Worm (Caenorhabditis elegans) whole organism, late embryonic: Measurements from ENCODE around the gene mpst-1.

ENCODE experiments used
- ama-1 ChIP-seq: fragments of 150-350 bp; optimal IDR thresholded peaks from 2 replicates; lab custom pipeline; 2014
- ceh-30 ChIP-seq: fragments of 150-350 bp; optimal IDR thresholded peaks from 2 replicates; lab custom pipeline; 2014; ENCODE audit warnings: missing biosample characterization, missing genetic modification characterization
- ceh-6 ChIP-seq: fragments of 200-800 bp; sonication (Bioruptor generic); optimal IDR thresholded peaks from 2 replicates; lab custom pipeline; 2018; ENCODE audit warnings: mild to moderate bottlenecking, missing genetic modification characterization, missing compliant biosample characterization
- ceh-9 ChIP-seq: sonication (generic microtip); optimal IDR thresholded peaks from 2 replicates; lab custom pipeline; 2016; ENCODE audit warnings: mild to moderate bottlenecking, missing genetic modification characterization, inconsistent platforms, missing compliant biosample characterization
- ets-4 ChIP-seq: sonication (generic microtip); optimal IDR thresholded peaks from 2 replicates; lab custom pipeline; 2016; ENCODE audit warnings: missing genetic modification characterization, missing compliant biosample characterization
- fkh-10 ChIP-seq: fragments of 150-350 bp; optimal IDR thresholded peaks from 2 replicates; lab custom pipeline; 2014; ENCODE audit warnings: missing biosample characterization, missing genetic modification reagents, missing genetic modification characterization
- hlh-30 ChIP-seq: sonication (generic microtip); optimal IDR thresholded peaks from 2 replicates; lab custom pipeline; 2017; ENCODE audit warnings: antibody characterized with exemption, missing genetic modification characterization, missing compliant biosample characterization; ENCODE audit not compliant: insufficient read depth
- nhr-11 ChIP-seq: fragments of 150-350 bp; optimal IDR thresholded peaks from 2 replicates; lab custom pipeline; 2014; ENCODE audit warnings: missing biosample characterization, missing genetic modification characterization
- pha-4 ChIP-seq: fragments of 150-350 bp; optimal IDR thresholded peaks from 2 replicates; lab custom pipeline; 2018; ENCODE audit warnings: missing biosample characterization, missing genetic modification reagents, missing genetic modification characterization
- pqm-1 ChIP-seq: sonication (generic microtip); optimal IDR thresholded peaks from 2 replicates; lab custom pipeline; 2016; ENCODE audit warnings: missing genetic modification characterization, missing compliant biosample characterization
- ref-2 ChIP-seq: sonication (generic microtip); optimal IDR thresholded peaks from 2 replicates; lab custom pipeline; 2016; ENCODE audit warnings: missing genetic modification characterization, missing compliant biosample characterization
- tbx-2 ChIP-seq: sonication (generic microtip); optimal IDR thresholded peaks from 2 replicates; lab custom pipeline; 2016; ENCODE audit warnings: missing genetic modification characterization, missing compliant biosample characterization
- tbx-7 ChIP-seq: sonication (generic microtip); optimal IDR thresholded peaks from 2 replicates; lab custom pipeline; 2016; ENCODE audit warnings: missing genotype, missing genetic modification characterization, missing compliant biosample characterization
- zip-5 ChIP-seq: sonication (generic microtip); optimal IDR thresholded peaks from 2 replicates; lab custom pipeline; 2016; ENCODE audit warnings: missing genetic modification characterization, missing compliant biosample characterization

ce11 chrV:11779310-11779709 lies 47.6 kb downstream of the mpst-1 start:
- no peak for TF ChIP-seq hlh-30
- TF ChIP-seq pha-4 (tag; lab: Kevin White, UChicago), result no peak
- TF ChIP-seq ets-4 (tag; lab: Kevin White, UChicago), result no peak
- TF ChIP-seq pqm-1 (tag; lab: Kevin White, UChicago), result no peak
- TF ChIP-seq zip-5 (tag; lab: Kevin White, UChicago), result no peak
- TF ChIP-seq ama-1 (lab: Kevin White, UChicago), result no peak
- TF ChIP-seq tbx-7 (tag; lab: Kevin White, UChicago), result no peak
- no peak for TF ChIP-seq nhr-11
- TF ChIP-seq tbx-2 (tag; lab: Kevin White, UChicago), result no peak
- TF ChIP-seq ceh-9, result no peak
- TF ChIP-seq fkh-10 (GFP tag; lab: Kevin White, UChicago), result no peak
- TF ChIP-seq ceh-30, result no peak
- TF ChIP-seq ref-2 (tag; lab: Kevin White, UChicago), result no peak
- no peak for TF ChIP-seq ceh-6 (GFP tag; lab: Kevin White, UChicago)
